Worm (Caenorhabditis elegans) whole organism, mixed stage, embryonic: ENCODE data around the gene Y43F8C.6.

Source experiments
- M03D4.4 ChIP-seq: sonication (generic microtip); optimal IDR thresholded peaks from 2 replicates; lab custom pipeline; 2017; ENCODE audit warnings: mild to moderate bottlenecking, missing genetic modification characterization, missing compliant biosample characterization
- bed-3 ChIP-seq: fragments of 200-800 bp; sonication (Bioruptor generic); optimal IDR thresholded peaks from 3 replicates; lab custom pipeline; 2018; ENCODE audit warnings: mild to moderate bottlenecking, missing genetic modification characterization, moderate library complexity, missing compliant biosample characterization
- blmp-1 ChIP-seq: fragments of 150-350 bp; optimal IDR thresholded peaks from 2 replicates; lab custom pipeline; 2014; ENCODE audit warnings: missing biosample characterization, missing genetic modification characterization
- ceh-39 ChIP-seq: fragments of 150-350 bp; optimal IDR thresholded peaks from 2 replicates; lab custom pipeline; 2014; ENCODE audit warnings: missing biosample characterization, missing genetic modification characterization
- ceh-83 ChIP-seq: fragments of 200-800 bp; sonication (Bioruptor generic); optimal IDR thresholded peaks from 2 replicates; lab custom pipeline; 2018; ENCODE audit warnings: mild to moderate bottlenecking, missing genetic modification characterization, missing compliant biosample characterization
- ces-1 ChIP-seq: fragments of 150-350 bp; optimal IDR thresholded peaks from 2 replicates; lab custom pipeline; 2014; ENCODE audit warnings: missing biosample characterization, missing genetic modification reagents, missing genetic modification characterization
- cnd-1 ChIP-seq: fragments of 200-800 bp; sonication (Bioruptor generic); optimal IDR thresholded peaks from 2 replicates; lab custom pipeline; 2018; ENCODE audit warnings: mild to moderate bottlenecking, missing genetic modification characterization, missing compliant biosample characterization
- drap-1 ChIP-seq: fragments of 200-800 bp; sonication (Bioruptor generic); optimal IDR thresholded peaks from 3 replicates; lab custom pipeline; 2018; ENCODE audit warnings: mild to moderate bottlenecking, missing genetic modification characterization, missing compliant biosample characterization
- elt-1 ChIP-seq: sonication (generic microtip); optimal IDR thresholded peaks from 2 replicates; lab custom pipeline; 2017; ENCODE audit warnings: missing genetic modification characterization, mild to moderate bottlenecking, missing compliant biosample characterization, antibody characterized with exemption, moderate library complexity, borderline replicate concordance; ENCODE audit not compliant: insufficient read depth
- elt-3 ChIP-seq: fragments of 150-350 bp; optimal IDR thresholded peaks from 2 replicates; lab custom pipeline; 2014; ENCODE audit warnings: missing biosample characterization, missing genetic modification characterization
- flh-1 ChIP-seq: fragments of 200-800 bp; sonication (Bioruptor generic); optimal IDR thresholded peaks from 2 replicates; lab custom pipeline; 2018; ENCODE audit warnings: mild to moderate bottlenecking, missing genetic modification characterization, moderate library complexity, missing compliant biosample characterization
- ham-2 ChIP-seq: fragments of 200-800 bp; sonication (Bioruptor generic); optimal IDR thresholded peaks from 2 replicates; lab custom pipeline; 2018; ENCODE audit warnings: mild to moderate bottlenecking, missing genetic modification characterization, missing compliant biosample characterization
- hlh-1 ChIP-seq: fragments of 150-350 bp; optimal IDR thresholded peaks from 2 replicates; lab custom pipeline; 2014; ENCODE audit warnings: missing biosample characterization, missing genetic modification reagents, missing genetic modification characterization
- lin-32 ChIP-seq: fragments of 200-800 bp; sonication (Bioruptor generic); optimal IDR thresholded peaks from 2 replicates; lab custom pipeline; 2018; ENCODE audit warnings: mild to moderate bottlenecking, missing genetic modification characterization, missing compliant biosample characterization
- lsy-2 ChIP-seq: fragments of 150-350 bp; optimal IDR thresholded peaks from 2 replicates; lab custom pipeline; 2014; ENCODE audit warnings: missing biosample characterization, missing genetic modification characterization
- mab-5 ChIP-seq: fragments of 150-350 bp; optimal IDR thresholded peaks from 2 replicates; lab custom pipeline; 2014; ENCODE audit warnings: missing biosample characterization, missing genetic modification characterization
- mep-1 ChIP-seq: fragments of 150-350 bp; optimal IDR thresholded peaks from 2 replicates; lab custom pipeline; 2017; ENCODE audit warnings: missing biosample characterization, missing genetic modification reagents, missing genetic modification characterization, inconsistent platforms
- mls-2 ChIP-seq: sonication (generic microtip); optimal IDR thresholded peaks from 2 replicates; lab custom pipeline; 2016; ENCODE audit warnings: mild to moderate bottlenecking, missing genetic modification characterization, moderate library complexity, missing compliant biosample characterization
- nhr-12 ChIP-seq: fragments of 150-350 bp; optimal IDR thresholded peaks from 2 replicates; lab custom pipeline; 2014; ENCODE audit warnings: missing biosample characterization, missing genetic modification characterization
- nhr-2 ChIP-seq: fragments of 150-350 bp; optimal IDR thresholded peaks from 2 replicates; lab custom pipeline; 2014; ENCODE audit warnings: missing biosample characterization, missing genetic modification characterization
- nhr-237 ChIP-seq: fragments of 150-350 bp; optimal IDR thresholded peaks from 2 replicates; lab custom pipeline; 2014; ENCODE audit warnings: missing biosample characterization, missing genetic modification characterization
- nhr-76 ChIP-seq: sonication (generic microtip); optimal IDR thresholded peaks from 2 replicates; lab custom pipeline; 2017; ENCODE audit warnings: missing biosample characterization, missing genetic modification characterization
- snpc-4 ChIP-seq: fragments of 150-350 bp; optimal IDR thresholded peaks from 2 replicates; lab custom pipeline; 2014; ENCODE audit warnings: missing biosample characterization, missing genetic modification characterization
- sptf-1 ChIP-seq: sonication (generic microtip); optimal IDR thresholded peaks from 2 replicates; lab custom pipeline; 2017; ENCODE audit warnings: mild to moderate bottlenecking, missing genetic modification characterization, moderate library complexity, missing compliant biosample characterization
- tbx-8 ChIP-seq: fragments of 200-800 bp; sonication (Bioruptor generic); optimal IDR thresholded peaks from 2 replicates; lab custom pipeline; 2018; ENCODE audit warnings: mild to moderate bottlenecking, missing genetic modification characterization, moderate library complexity, missing compliant biosample characterization
- unc-39 ChIP-seq: fragments of 150-350 bp; optimal IDR thresholded peaks from 2 replicates; lab custom pipeline; 2014; ENCODE audit warnings: missing biosample characterization, missing genetic modification characterization
- unc-62 ChIP-seq: fragments of 150-350 bp; optimal IDR thresholded peaks from 2 replicates; lab custom pipeline; 2014; ENCODE audit warnings: missing biosample characterization, missing genetic modification reagents, missing genetic modification characterization
- zip-8 ChIP-seq: fragments of 150-350 bp; optimal IDR thresholded peaks from 2 replicates; lab custom pipeline; 2014; ENCODE audit warnings: missing biosample characterization, missing genetic modification characterization
- ztf-11 ChIP-seq: fragments of 150-350 bp; optimal IDR thresholded peaks from 2 replicates; lab custom pipeline; 2014; ENCODE audit warnings: missing biosample characterization, missing genetic modification characterization

Y43F8C.6 gene

DNA sequence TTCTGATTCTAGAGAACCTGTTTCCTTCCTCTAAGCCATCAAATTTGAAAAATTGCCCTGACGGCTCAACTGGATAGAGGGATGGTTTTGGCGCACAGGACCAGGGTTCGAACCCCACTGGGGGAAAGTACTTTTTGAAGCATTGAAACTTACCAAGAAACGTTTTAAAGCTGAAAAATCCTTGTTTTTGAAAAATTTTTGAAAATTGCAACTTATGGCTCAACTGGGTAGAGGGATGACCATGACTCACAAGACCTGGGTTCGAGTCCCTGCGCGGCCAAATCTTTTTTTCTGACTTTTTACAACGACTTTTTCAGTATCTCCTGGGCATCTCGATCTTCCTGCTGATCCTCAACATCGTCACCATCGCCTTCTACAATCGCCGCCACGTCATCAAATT lies 30.2 kb upstream of the Y43F8C.6 start:
- no peak for TF ChIP-seq M03D4.4
- TF ChIP-seq elt-1 (tag; lab: Kevin White, UChicago): no peak
- TF ChIP-seq ztf-11: no peak
- no peak for TF ChIP-seq blmp-1
- no peak for TF ChIP-seq sptf-1 (tag; lab: Kevin White, UChicago)
- TF ChIP-seq lin-32 (GFP tag; lab: Kevin White, UChicago): no peak
- no peak for TF ChIP-seq ceh-83 (GFP tag; lab: Kevin White, UChicago)
- TF ChIP-seq mep-1 (tag; lab: Kevin White, UChicago): no peak
- no peak for TF ChIP-seq drap-1 (GFP tag; lab: Kevin White, UChicago)
- TF ChIP-seq unc-39 (tag; lab: Kevin White, UChicago): no peak
- TF ChIP-seq mab-5: no peak
- TF ChIP-seq elt-3: no peak
- TF ChIP-seq nhr-237 (tag; lab: Kevin White, UChicago): no peak
- no peak for TF ChIP-seq ces-1 (GFP tag; lab: Kevin White, UChicago)
- TF ChIP-seq snpc-4 (tag; lab: Kevin White, UChicago): no peak
- TF ChIP-seq nhr-12: no peak
- no peak for TF ChIP-seq nhr-2 (tag; lab: Kevin White, UChicago)

DNA sequence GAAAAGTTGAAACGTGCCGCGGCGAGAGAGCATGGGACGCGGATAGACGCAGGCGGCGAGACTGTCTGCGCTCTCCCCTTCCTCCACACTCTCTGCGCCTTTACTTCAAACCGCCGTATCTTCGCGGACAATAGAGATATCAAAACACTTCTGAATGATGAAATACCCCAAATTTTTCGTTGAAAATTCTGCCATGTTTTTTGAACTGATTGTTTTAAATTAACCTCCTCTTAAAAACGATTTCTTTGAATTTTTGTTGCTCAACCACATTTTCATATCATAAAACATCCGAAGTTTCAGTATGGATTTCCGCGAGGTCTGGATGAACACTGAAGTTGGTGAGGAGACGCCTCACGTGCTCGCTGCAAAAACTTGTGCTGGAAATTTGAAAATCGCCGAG lies 29.3 kb upstream of the Y43F8C.6 start, which contains the start of gene Y43F8C.11:
Gene Y43F8C.11 (plus strand): TSS at position 301 of the 400 bp plus-strand sequence.
- TF ChIP-seq ham-2 (GFP tag; lab: Kevin White, UChicago): no peak
- TF ChIP-seq mab-5: no peak
- TF ChIP-seq tbx-8 (GFP tag; lab: Kevin White, UChicago): no peak
- TF ChIP-seq ceh-39 (tag; lab: Kevin White, UChicago): no peak
- no peak for TF ChIP-seq hlh-1 (tag; lab: Kevin White, UChicago)
- no peak for TF ChIP-seq sptf-1 (tag; lab: Kevin White, UChicago)
- TF ChIP-seq cnd-1 (tag; lab: Kevin White, UChicago): no peak
- TF ChIP-seq zip-8 (tag; lab: Kevin White, UChicago): no peak
- TF ChIP-seq nhr-2 (tag; lab: Kevin White, UChicago): no peak
- TF ChIP-seq unc-39 (tag; lab: Kevin White, UChicago): no peak
- TF ChIP-seq lsy-2 (tag; lab: Kevin White, UChicago): no peak
- TF ChIP-seq mls-2 (tag; lab: Kevin White, UChicago): no peak
- no peak for TF ChIP-seq drap-1 (GFP tag; lab: Kevin White, UChicago)
- TF ChIP-seq ces-1 (GFP tag; lab: Kevin White, UChicago): no peak
- TF ChIP-seq bed-3 (GFP tag; lab: Kevin White, UChicago): no peak

DNA sequence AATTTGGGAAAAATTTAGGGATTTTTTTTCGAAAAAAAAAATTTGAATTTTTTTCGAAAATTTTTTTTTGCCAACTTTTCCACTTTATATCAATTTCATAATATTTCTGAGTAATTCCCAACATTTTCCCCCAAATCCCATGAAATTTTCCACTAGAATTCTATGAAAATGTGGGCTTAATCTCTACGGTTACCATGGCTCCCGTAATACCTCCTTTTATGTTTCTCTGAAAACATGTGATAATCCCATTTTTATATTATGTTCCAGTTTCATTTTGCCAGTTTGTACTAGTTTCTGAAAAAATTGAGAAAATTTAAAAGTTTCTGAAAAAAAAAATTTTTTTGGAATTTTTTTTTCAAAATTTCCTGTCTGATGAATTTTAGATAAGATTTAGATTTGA lies 27.5 kb upstream of the Y43F8C.6 start:
- no peak for TF ChIP-seq ham-2 (GFP tag; lab: Kevin White, UChicago)

DNA sequence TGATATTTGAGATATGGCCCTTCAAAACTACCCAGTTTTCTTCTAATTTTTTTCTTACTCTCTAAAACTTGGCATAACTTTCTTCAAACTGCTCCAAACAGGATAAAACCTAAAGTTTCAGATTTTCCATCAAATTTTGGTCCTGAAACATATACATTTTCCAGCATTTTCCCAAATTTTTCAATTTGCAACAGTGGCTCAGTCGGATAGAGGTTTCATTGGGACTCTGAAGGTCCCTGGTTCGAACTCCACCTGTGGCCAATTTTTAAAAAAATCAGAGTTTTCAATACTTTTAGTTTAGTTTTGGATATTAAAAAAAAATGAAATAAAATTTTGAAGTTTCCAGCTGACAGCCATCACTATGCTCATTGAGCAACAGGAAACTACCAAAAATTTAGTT lies 27.0 kb upstream of the Y43F8C.6 start:
- no peak for TF ChIP-seq tbx-8 (GFP tag; lab: Kevin White, UChicago)
- no peak for TF ChIP-seq zip-8 (tag; lab: Kevin White, UChicago)
- TF ChIP-seq nhr-2 (tag; lab: Kevin White, UChicago): no peak
- no peak for TF ChIP-seq sptf-1 (tag; lab: Kevin White, UChicago)
- TF ChIP-seq drap-1 (GFP tag; lab: Kevin White, UChicago): no peak
- no peak for TF ChIP-seq bed-3 (GFP tag; lab: Kevin White, UChicago)
- no peak for TF ChIP-seq flh-1 (GFP tag; lab: Kevin White, UChicago)
- TF ChIP-seq nhr-76 (tag; lab: Kevin White, UChicago): no peak
- no peak for TF ChIP-seq ces-1 (GFP tag; lab: Kevin White, UChicago)
- no peak for TF ChIP-seq unc-62

DNA sequence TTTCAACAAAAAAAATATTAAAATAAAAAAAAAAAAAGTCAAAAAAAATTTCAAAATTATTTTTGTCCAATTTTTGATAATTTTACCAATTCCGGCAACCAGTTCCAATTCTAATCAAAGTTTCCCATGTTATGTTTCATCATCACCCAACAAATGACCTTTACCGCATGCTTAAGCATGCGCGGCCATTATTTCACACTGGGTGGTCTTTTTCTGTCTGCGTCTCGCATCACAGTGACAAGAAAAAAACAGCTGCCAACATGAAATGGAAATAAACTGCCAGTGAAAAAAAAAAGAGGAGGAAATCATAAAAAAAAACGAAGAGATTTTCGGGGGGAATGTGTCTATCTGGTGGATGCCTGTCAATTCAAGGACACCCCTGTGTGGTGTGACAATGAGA lies 25.6 kb upstream of the Y43F8C.6 start:
- TF ChIP-seq hlh-1 (tag; lab: Kevin White, UChicago) (peak; percentile 16), ceh-83 (GFP tag; lab: Kevin White, UChicago) (no peak)

DNA sequence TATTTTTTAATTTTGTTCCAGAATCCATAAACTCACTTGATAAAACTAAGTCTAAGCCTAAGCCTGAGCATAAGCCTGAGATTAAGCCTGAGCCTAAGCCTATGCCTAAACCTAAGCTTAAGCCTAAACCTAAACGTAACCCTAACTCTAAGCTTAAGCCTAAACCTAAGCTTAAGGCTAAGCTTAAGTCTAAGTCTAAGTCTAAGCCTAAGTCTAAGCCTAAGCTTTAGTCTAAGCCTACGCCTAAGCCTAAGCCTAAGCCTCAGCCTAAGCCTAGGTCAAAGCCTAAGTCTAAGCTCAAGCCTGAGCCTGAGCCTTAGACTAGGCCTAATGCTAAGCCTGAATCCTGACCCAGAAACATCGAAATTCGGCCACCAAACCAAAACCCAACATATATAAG lies 23.9 kb upstream of the Y43F8C.6 start:
- TF ChIP-seq ham-2 (GFP tag; lab: Kevin White, UChicago) (no peak), cnd-1 (tag; lab: Kevin White, UChicago) (no peak)
